Fruit fly (Drosophila melanogaster): ENCODE results near the gene CG5011.
A peak's percentile ranks its signal among the peaks of the same experiment; 100 is the strongest.

Gene CG5011

DNA sequence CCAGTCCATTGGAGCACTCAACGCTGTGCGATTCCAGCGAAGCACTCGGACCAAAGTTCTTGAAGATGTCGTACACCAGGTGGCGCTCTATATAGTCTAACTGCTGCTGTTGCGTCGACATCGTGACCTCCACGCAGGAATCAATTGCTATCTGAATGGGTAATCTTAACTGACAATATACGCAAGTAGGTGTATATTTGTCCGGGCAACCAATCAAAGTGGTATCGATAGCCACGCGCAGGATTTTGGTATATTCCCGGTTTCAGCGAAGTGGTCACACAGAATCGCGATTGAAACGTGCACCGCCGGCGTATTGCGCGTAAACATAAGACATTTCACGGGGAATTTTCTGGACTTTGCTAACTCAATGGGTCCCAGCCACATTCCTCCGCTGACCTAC is 16.7 kb upstream of the CG5011 start, which contains the start of the genes CG5126 and Tgt (continued):
- no peak for TF ChIP-seq bab2 (GFP tag; optimal IDR thresholded peaks at IDR 0.05)
- TF ChIP-seq Nf-YC (tag; optimal IDR thresholded peaks at IDR 0.05) = no peak
- no peak for TF ChIP-seq CG10274 (GFP tag; optimal IDR thresholded peaks at IDR 0.05)
- TF ChIP-seq CG12391 (tag; optimal IDR thresholded peaks at IDR 0.05) = no peak
- peak; percentile 47; the same call in 2 of the 3 replicates for TF ChIP-seq CG7963 (GFP tag; IDR thresholded peaks at IDR 0.05; ENCODE audit: partially characterized antibody)
- TF ChIP-seq CG31441 (GFP tag; IDR thresholded peaks at IDR 0.05) = no peak
- TF ChIP-seq Aef1 (GFP tag; IDR thresholded peaks at IDR 0.05) = no peak
- peak; percentile 56 for TF ChIP-seq CG34224 (GFP tag; IDR thresholded peaks at IDR 0.05; ENCODE audit: partially characterized antibody)
- no peak for TF ChIP-seq CG9609 (GFP tag; optimal IDR thresholded peaks at IDR 0.05)
- TF ChIP-seq CG13424 (tag; optimal IDR thresholded peaks at IDR 0.05) = no peak
- no peak for TF ChIP-seq prd (optimal IDR thresholded peaks at IDR 0.05)
- no peak for TF ChIP-seq prd (GFP tag; IDR thresholded peaks at IDR 0.05)
- no peak for TF ChIP-seq Six4 (GFP tag; optimal IDR thresholded peaks at IDR 0.05)
- TF ChIP-seq CG6272 (GFP tag; IDR thresholded peaks at IDR 0.05) = no peak
- TF ChIP-seq rib (GFP tag; IDR thresholded peaks at IDR 0.05) = no peak
- no peak for TF ChIP-seq CkIIα-i1 (GFP tag; IDR thresholded peaks at IDR 0.05)
- TF ChIP-seq eve (GFP tag; optimal IDR thresholded peaks at IDR 0.05) = no peak
- TF ChIP-seq Sin3A (optimal IDR thresholded peaks at IDR 0.05) = peak; percentile 5
- no peak for TF ChIP-seq H2.0 (GFP tag; IDR thresholded peaks at IDR 0.05)
- no peak for TF ChIP-seq Jarid2 (GFP tag; optimal IDR thresholded peaks at IDR 0.05)
- peak; percentile 63 for TF ChIP-seq CG9797 (GFP tag; optimal IDR thresholded peaks at IDR 0.05)
- no peak for TF ChIP-seq emc (GFP tag; optimal IDR thresholded peaks at IDR 0.05)
- TF ChIP-seq CG1233 (GFP tag; optimal IDR thresholded peaks at IDR 0.05) = no peak
- TF ChIP-seq vnd (GFP tag; IDR thresholded peaks at IDR 0.05; ENCODE audit: partially characterized antibody) = 0 out of 3 replicates have a peak, but pooled peaks have one; percentile 35
- TF ChIP-seq gcm (GFP tag; optimal IDR thresholded peaks at IDR 0.05) = no peak
- no peak for TF ChIP-seq CG13894 (tag; optimal IDR thresholded peaks at IDR 0.05)
- no peak for TF ChIP-seq Poxn (GFP tag; IDR thresholded peaks at IDR 0.05)
- TF ChIP-seq ro (GFP tag; IDR thresholded peaks at IDR 0.05) = no peak
- no peak for TF ChIP-seq Max (GFP tag; optimal IDR thresholded peaks at IDR 0.05)
- TF ChIP-seq Dfd (GFP tag; optimal IDR thresholded peaks at IDR 0.05) = no peak
- no peak for TF ChIP-seq wek (GFP tag; optimal IDR thresholded peaks at IDR 0.05)
- TF ChIP-seq Scr (GFP tag; IDR thresholded peaks at IDR 0.05; ENCODE audit: partially characterized antibody) = peak; percentile 59
- no peak for TF ChIP-seq CG4328 (GFP tag; optimal IDR thresholded peaks at IDR 0.05)
- TF ChIP-seq Fer1 (GFP tag; optimal IDR thresholded peaks at IDR 0.05) = peak; percentile 8
- TF ChIP-seq hb (GFP tag; IDR thresholded peaks at IDR 0.05; ENCODE audit: partially characterized antibody) = peak; percentile 69; the same call in 1 of the 3 replicates
- TF ChIP-seq Deaf1 (tag; optimal IDR thresholded peaks at IDR 0.05) = no peak
- no peak for TF ChIP-seq toy (GFP tag; IDR thresholded peaks at IDR 0.05)
- TF ChIP-seq Ravus (GFP tag; IDR thresholded peaks at IDR 0.05) = no peak
- no peak for TF ChIP-seq cato (GFP tag; optimal IDR thresholded peaks at IDR 0.05; ENCODE audit: borderline replicate concordance)
- no peak for TF ChIP-seq CG18764 (GFP tag; optimal IDR thresholded peaks at IDR 0.05)
- TF ChIP-seq Side (GFP tag; optimal IDR thresholded peaks at IDR 0.05) = no peak
- TF ChIP-seq CG11504 (tag; optimal IDR thresholded peaks at IDR 0.05) = no peak
- TF ChIP-seq CG31365 (tag; optimal IDR thresholded peaks at IDR 0.05) = no peak
- TF ChIP-seq CG32767 (GFP tag; IDR thresholded peaks at IDR 0.05) = no peak
- no peak for TF ChIP-seq maf-S (GFP tag; optimal IDR thresholded peaks at IDR 0.05)
- TF ChIP-seq sr (GFP tag; IDR thresholded peaks at IDR 0.05) = no peak
- no peak for TF ChIP-seq fd64A (GFP tag; optimal IDR thresholded peaks at IDR 0.05)
- no peak for TF ChIP-seq Dbx (GFP tag; IDR thresholded peaks at IDR 0.05)
- no peak for TF ChIP-seq CG11560 (tag; IDR thresholded peaks at IDR 0.05)
- no peak for TF ChIP-seq CG11398 (GFP tag; optimal IDR thresholded peaks at IDR 0.05)
- TF ChIP-seq sens-2 (GFP tag; IDR thresholded peaks at IDR 0.05) = no peak
- no peak for TF ChIP-seq CG14014 (GFP tag; IDR thresholded peaks at IDR 0.05)
- no peak for TF ChIP-seq her (GFP tag; optimal IDR thresholded peaks at IDR 0.05)

All from whole organism, embryonic.